Fruit fly (Drosophila melanogaster) whole organism, embryonic: ENCODE results near the gene Leash.

Experiments
- ATbp ChIP-seq: fragments of 200-800 bp; sonication (Bioruptor generic); optimal IDR thresholded peaks from 2 replicates; lab custom pipeline; 2017; ENCODE audit warnings: missing biosample characterization, mild to moderate bottlenecking, missing genetic modification characterization, missing genetic modification reagents
- Bdp1 ChIP-seq: fragments of 200-800 bp; sonication (Bioruptor generic); optimal IDR thresholded peaks from 3 replicates; lab custom pipeline; 2016; ENCODE audit warnings: missing biosample characterization, missing genetic modification characterization
- CG10366 ChIP-seq: fragments of 200-800 bp; sonication (Bioruptor generic); IDR thresholded peaks from 2 replicates; pipeline ENCODE4 v1.3.6; 2022; ENCODE audit warnings: missing biosample characterization, missing genetic modification characterization
- CG11247 ChIP-seq: fragments of 200-800 bp; sonication (Bioruptor generic); IDR thresholded peaks from 2 replicates; pipeline ENCODE4 v1.3.6; 2022; ENCODE audit warnings: missing biosample characterization, missing genetic modification characterization
- CG1233 ChIP-seq: fragments of 200-800 bp; sonication (Bioruptor generic); optimal IDR thresholded peaks from 4 replicates; lab custom pipeline; 2018; ENCODE audit warnings: missing biosample characterization, mild to moderate bottlenecking, missing genetic modification characterization
- CG1602 ChIP-seq: fragments of 200-800 bp; sonication (Bioruptor generic); optimal IDR thresholded peaks from 3 replicates; lab custom pipeline; 2016; ENCODE audit warnings: missing biosample characterization, missing genetic modification characterization
- CG16813 ChIP-seq: fragments of 200-800 bp; sonication (Bioruptor generic); IDR thresholded peaks from 3 replicates; pipeline ENCODE4 v1.3.6; 2022; ENCODE audit warnings: missing biosample characterization, missing genetic modification characterization; ENCODE audit not compliant: partially characterized antibody
- CG18619 ChIP-seq: fragments of 200-800 bp; sonication (Bioruptor generic); optimal IDR thresholded peaks from 3 replicates; lab custom pipeline; 2017; ENCODE audit warnings: missing biosample characterization, mild to moderate bottlenecking, missing genetic modification characterization
- CG31365 ChIP-seq: fragments of 200-800 bp; sonication (Bioruptor generic); optimal IDR thresholded peaks from 2 replicates; lab custom pipeline; 2018; ENCODE audit warnings: missing biosample characterization, mild to moderate bottlenecking, missing genetic modification characterization
- CG33557 ChIP-seq: fragments of 200-800 bp; sonication (Bioruptor generic); optimal IDR thresholded peaks from 2 replicates; lab custom pipeline; 2019; ENCODE audit warnings: missing biosample characterization, mild to moderate bottlenecking, missing genetic modification characterization, moderate library complexity
- CG4328 ChIP-seq: fragments of 200-800 bp; sonication (Bioruptor generic); optimal IDR thresholded peaks from 3 replicates; lab custom pipeline; 2017; ENCODE audit warnings: missing biosample characterization, missing genetic modification reagents, missing genetic modification characterization
- CG4707 ChIP-seq: fragments of 200-800 bp; sonication (Bioruptor generic); optimal IDR thresholded peaks from 2 replicates; lab custom pipeline; 2018; ENCODE audit warnings: missing biosample characterization, mild to moderate bottlenecking, missing genetic modification characterization, moderate library complexity
- CG4820 ChIP-seq: fragments of 200-800 bp; sonication (Bioruptor generic); optimal IDR thresholded peaks from 3 replicates; lab custom pipeline; 2016; ENCODE audit warnings: missing biosample characterization, missing genetic modification characterization
- CG5180 ChIP-seq: fragments of 200-800 bp; sonication (Bioruptor generic); optimal IDR thresholded peaks from 3 replicates; lab custom pipeline; 2017; ENCODE audit warnings: missing biosample characterization, missing genetic modification characterization, mild to moderate bottlenecking, moderate library complexity, missing genetic modification reagents
- CG6689 ChIP-seq: fragments of 200-800 bp; sonication (Bioruptor generic); IDR thresholded peaks from 2 replicates; pipeline ENCODE4 v1.3.6; 2022; ENCODE audit warnings: missing biosample characterization, missing genetic modification characterization
- CG6813 ChIP-seq: fragments of 200-800 bp; sonication (Bioruptor generic); optimal IDR thresholded peaks from 2 replicates; lab custom pipeline; 2017; ENCODE audit warnings: missing biosample characterization, missing genetic modification characterization, mild to moderate bottlenecking, moderate library complexity, missing genetic modification reagents
- CG7786 ChIP-seq: fragments of 200-800 bp; sonication (Bioruptor generic); optimal IDR thresholded peaks from 2 replicates; lab custom pipeline; 2016; ENCODE audit warnings: missing biosample characterization, missing genetic modification characterization
- CG9215 ChIP-seq: fragments of 200-800 bp; sonication (Bioruptor generic); IDR thresholded peaks from 2 replicates; pipeline ENCODE4 v1.3.6; 2022; ENCODE audit warnings: missing biosample characterization, missing genetic modification characterization
- CG9609 ChIP-seq: fragments of 200-800 bp; sonication (Bioruptor generic); optimal IDR thresholded peaks from 3 replicates; lab custom pipeline; 2016; ENCODE audit warnings: missing biosample characterization, missing genetic modification characterization
- CG9876 ChIP-seq: fragments of 200-800 bp; sonication (Bioruptor generic); optimal IDR thresholded peaks from 2 replicates; lab custom pipeline; 2016; ENCODE audit warnings: missing biosample characterization, missing genetic modification characterization
- Fer2 ChIP-seq: fragments of 200-800 bp; sonication (Bioruptor generic); optimal IDR thresholded peaks from 2 replicates; lab custom pipeline; 2018; ENCODE audit warnings: missing biosample characterization, mild to moderate bottlenecking, missing genetic modification characterization, moderate library complexity
- Gug ChIP-seq: fragments of 200-800 bp; sonication (Bioruptor generic); IDR thresholded peaks from 4 replicates; pipeline ENCODE4 v1.3.6; 2022; ENCODE audit warnings: missing biosample characterization, missing genetic modification characterization
- HLH4C ChIP-seq: fragments of 200-800 bp; sonication (Bioruptor generic); IDR thresholded peaks from 3 replicates; pipeline ENCODE4 v1.3.6; 2022; ENCODE audit warnings: missing biosample characterization, missing genetic modification characterization; ENCODE audit not compliant: partially characterized antibody
- Lim3 ChIP-seq: fragments of 200-800 bp; sonication (Bioruptor generic); IDR thresholded peaks from 2 replicates; pipeline ENCODE4 v1.3.6; 2022; ENCODE audit warnings: missing biosample characterization, missing genetic modification characterization
- Max ChIP-seq: fragments of 200-800 bp; sonication (Bioruptor generic); optimal IDR thresholded peaks from 2 replicates; lab custom pipeline; 2016; ENCODE audit warnings: missing biosample characterization, mild to moderate bottlenecking, missing genetic modification characterization
- Mrtf ChIP-seq: fragments of 200-800 bp; sonication (Bioruptor generic); IDR thresholded peaks from 3 replicates; pipeline ENCODE4 v1.3.6; 2022; ENCODE audit warnings: missing biosample characterization, missing genetic modification characterization
- Nf-YC ChIP-seq: fragments of 200-800 bp; optimal IDR thresholded peaks from 3 replicates; lab custom pipeline; 2019; ENCODE audit warnings: missing biosample characterization, mild to moderate bottlenecking, missing genetic modification characterization, moderate library complexity
- Rfx ChIP-seq: fragments of 200-800 bp; sonication (Bioruptor generic); IDR thresholded peaks from 2 replicates; pipeline ENCODE4 v1.3.6; 2022; ENCODE audit warnings: missing biosample characterization, missing genetic modification characterization
- Side ChIP-seq: fragments of 200-800 bp; sonication (Bioruptor generic); optimal IDR thresholded peaks from 2 replicates; lab custom pipeline; 2016; ENCODE audit warnings: missing biosample characterization, missing genetic modification characterization
- Trl ChIP-seq, 3 experiments: fragments of >200 bp in 2 of 3; fragments of 200-800 bp in 1 of 3; sonication (Bioruptor generic) in 1 of 3; optimal IDR thresholded peaks; 2 replicates in 1 of 3; 3 replicates in 2 of 3; lab custom pipeline; 2016 to 2017; ENCODE audit warnings: missing biosample characterization in 1 of 3, missing genetic modification characterization in 1 of 3
- bigmax ChIP-seq: fragments of 200-800 bp; sonication (Bioruptor generic); optimal IDR thresholded peaks from 2 replicates; lab custom pipeline; 2018; ENCODE audit warnings: missing biosample characterization, mild to moderate bottlenecking, missing genetic modification characterization
- disco-r ChIP-seq: fragments of 200-800 bp; sonication (Bioruptor generic); optimal IDR thresholded peaks from 2 replicates; lab custom pipeline; 2016; ENCODE audit warnings: missing biosample characterization, missing genetic modification characterization
- ewg ChIP-seq: fragments of 200-800 bp; sonication (Bioruptor generic); optimal IDR thresholded peaks from 3 replicates; lab custom pipeline; 2017; ENCODE audit warnings: mild to moderate bottlenecking, missing biosample characterization, missing genetic modification reagents, missing genetic modification characterization
- ftz-f1 ChIP-seq: fragments of 200-800 bp; sonication (Bioruptor generic); optimal IDR thresholded peaks from 2 replicates; lab custom pipeline; 2016; ENCODE audit warnings: missing biosample characterization, missing genetic modification characterization
- fu2 ChIP-seq: fragments of 200-800 bp; sonication (Bioruptor generic); optimal IDR thresholded peaks from 2 replicates; lab custom pipeline; 2016; ENCODE audit warnings: missing biosample characterization, missing genetic modification characterization
- gem ChIP-seq: fragments of 200-800 bp; sonication (Bioruptor generic); optimal IDR thresholded peaks from 2 replicates; lab custom pipeline; 2019; ENCODE audit warnings: missing biosample characterization, mild to moderate bottlenecking, missing genetic modification characterization, moderate library complexity
- gsb-n ChIP-seq: fragments of 200-800 bp; sonication (Bioruptor generic); optimal IDR thresholded peaks from 3 replicates; lab custom pipeline; 2018; ENCODE audit warnings: missing biosample characterization, mild to moderate bottlenecking, missing genetic modification characterization
- gt ChIP-seq: fragments of 200-800 bp; sonication (Bioruptor generic); IDR thresholded peaks from 2 replicates; pipeline ENCODE4 v1.3.6; 2022; ENCODE audit warnings: missing biosample characterization, missing genetic modification characterization
- ind ChIP-seq: fragments of 200-800 bp; sonication (Bioruptor generic); optimal IDR thresholded peaks from 3 replicates; lab custom pipeline; 2016; ENCODE audit warnings: missing biosample characterization, missing genetic modification characterization
- kni ChIP-seq: fragments of 200-800 bp; sonication (Bioruptor generic); optimal IDR thresholded peaks from 3 replicates; lab custom pipeline; 2017; ENCODE audit warnings: mild to moderate bottlenecking, missing biosample characterization, missing genetic modification reagents, missing genetic modification characterization
- oc ChIP-seq: fragments of 200-800 bp; sonication (Bioruptor generic); optimal IDR thresholded peaks from 2 replicates; lab custom pipeline; 2018; ENCODE audit warnings: missing biosample characterization, mild to moderate bottlenecking, missing genetic modification characterization, moderate library complexity
- pita ChIP-seq: fragments of 200-800 bp; sonication (Bioruptor generic); optimal IDR thresholded peaks from 2 replicates; lab custom pipeline; 2017; ENCODE audit warnings: missing biosample characterization, mild to moderate bottlenecking, missing genetic modification characterization
- salm ChIP-seq: fragments of 200-800 bp; sonication (Bioruptor generic); optimal IDR thresholded peaks from 2 replicates; lab custom pipeline; 2018; ENCODE audit warnings: missing biosample characterization, mild to moderate bottlenecking, missing genetic modification characterization
- sim ChIP-seq: fragments of 200-800 bp; sonication (Bioruptor generic); IDR thresholded peaks from 2 replicates; pipeline ENCODE4 v1.3.6; 2022; ENCODE audit warnings: missing biosample characterization, missing genetic modification characterization
- sima ChIP-seq: fragments of 200-800 bp; sonication (Bioruptor generic); optimal IDR thresholded peaks from 2 replicates; lab custom pipeline; 2016; ENCODE audit warnings: missing biosample characterization, missing genetic modification characterization
- sisA ChIP-seq: fragments of 200-800 bp; sonication (Bioruptor generic); IDR thresholded peaks from 2 replicates; pipeline ENCODE4 v1.3.6; 2022; ENCODE audit warnings: missing biosample characterization, missing genetic modification characterization
- slou ChIP-seq: fragments of 200-800 bp; sonication (Bioruptor generic); optimal IDR thresholded peaks from 3 replicates; lab custom pipeline; 2016; ENCODE audit warnings: missing biosample characterization, missing genetic modification characterization
- tap ChIP-seq: fragments of 200-800 bp; optimal IDR thresholded peaks from 3 replicates; lab custom pipeline; 2019; ENCODE audit warnings: missing biosample characterization, mild to moderate bottlenecking, missing genetic modification characterization, moderate library complexity
- vnd ChIP-seq: fragments of 200-800 bp; sonication (Bioruptor generic); IDR thresholded peaks from 3 replicates; pipeline ENCODE4 v1.3.6; 2022; ENCODE audit warnings: missing biosample characterization, missing genetic modification characterization; ENCODE audit not compliant: partially characterized antibody

Gene Leash

dm6 chr3R:10888633-10889519, 3.5 kb downstream of the Leash start (continued):
- no peak for TF ChIP-seq salm
- no peak for TF ChIP-seq CG1602 (GFP tag; lab: Kevin White, UChicago)
- TF ChIP-seq CG31365 (tag; lab: Kevin White, UChicago): peak; percentile 1
- TF ChIP-seq Rfx: peak; percentile 80
- TF ChIP-seq Trl (optimal IDR thresholded peaks at IDR 0.05; lab: Kevin White, UChicago): peak; percentile 96 to 97
- no peak for TF ChIP-seq Trl (GFP tag; optimal IDR thresholded peaks at IDR 0.05; lab: Kevin White, UChicago)
- peak; percentile 10 for TF ChIP-seq tap (tag; lab: Kevin White, UChicago)
- TF ChIP-seq sim (GFP tag; lab: Robert Waterston, UW): 0 out of 2 replicates have a peak, but pooled peaks have one; percentile 6
- TF ChIP-seq gsb-n: no peak
- peak; percentile 25; the same call in 1 of the 4 replicates for TF ChIP-seq Gug (GFP tag; lab: Robert Waterston, UW)
- TF ChIP-seq pita (GFP tag; lab: Kevin White, UChicago): no peak
- peak; percentile 4 for TF ChIP-seq Side (GFP tag; lab: Kevin White, UChicago)
- TF ChIP-seq CG6689: no peak
- no peak for TF ChIP-seq CG9609 (GFP tag; lab: Kevin White, UChicago)
- no peak for TF ChIP-seq fu2 (GFP tag; lab: Kevin White, UChicago)
- TF ChIP-seq HLH4C (GFP tag; lab: Robert Waterston, UW): no peak
- no peak for TF ChIP-seq CG4328 (GFP tag; lab: Kevin White, UChicago)
- TF ChIP-seq CG5180 (GFP tag; lab: Kevin White, UChicago): no peak
- TF ChIP-seq vnd (GFP tag; lab: Robert Waterston, UW): no peak
- TF ChIP-seq CG4820 (GFP tag; lab: Kevin White, UChicago): no peak
- TF ChIP-seq oc: no peak
- TF ChIP-seq CG10366 (GFP tag; lab: Robert Waterston, UW): peak; percentile 40
- no peak; the same call in 1 of the 2 replicates for TF ChIP-seq sisA (GFP tag; lab: Robert Waterston, UW)
- TF ChIP-seq gem (tag; lab: Kevin White, UChicago): no peak
- no peak for TF ChIP-seq Mrtf (GFP tag; lab: Robert Waterston, UW)
- TF ChIP-seq gt (GFP tag; lab: Robert Waterston, UW): no peak
- no peak; the same call in 1 of the 2 replicates for TF ChIP-seq CG9215
- no peak for TF ChIP-seq Nf-YC (tag; lab: Kevin White, UChicago)
- TF ChIP-seq slou (GFP tag; lab: Kevin White, UChicago): no peak
- TF ChIP-seq CG1233 (GFP tag; lab: Kevin White, UChicago): no peak
- no peak for TF ChIP-seq disco-r (GFP tag; lab: Kevin White, UChicago)
- TF ChIP-seq CG16813 (GFP tag; lab: Robert Waterston, UW): no peak
- no peak for TF ChIP-seq CG11247
- TF ChIP-seq Lim3: no peak
- no peak for TF ChIP-seq CG33557
- no peak for TF ChIP-seq CG9876 (GFP tag; lab: Kevin White, UChicago)
- peak; percentile 7 for TF ChIP-seq ATbp (GFP tag; lab: Kevin White, UChicago)
- TF ChIP-seq ftz-f1 (GFP tag; lab: Kevin White, UChicago): no peak
- no peak for TF ChIP-seq Bdp1
- no peak for TF ChIP-seq bigmax
- TF ChIP-seq CG18619 (GFP tag; lab: Kevin White, UChicago): no peak
- TF ChIP-seq ewg: no peak
- TF ChIP-seq CG7786 (GFP tag; lab: Kevin White, UChicago): no peak
- TF ChIP-seq Max (GFP tag; lab: Kevin White, UChicago): no peak
- peak; percentile 17 for TF ChIP-seq CG6813 (GFP tag; lab: Kevin White, UChicago)
- peak; percentile 23 for TF ChIP-seq kni
- peak; percentile 41 for TF ChIP-seq ind
- TF ChIP-seq CG4707 (GFP tag; lab: Kevin White, UChicago): no peak
- TF ChIP-seq Fer2 (tag; lab: Kevin White, UChicago): peak; percentile 34
- TF ChIP-seq sima (GFP tag; lab: Kevin White, UChicago): no peak
